Worm (Caenorhabditis elegans): ENCODE data around the gene idpp-6.

Gene idpp-6

DNA sequence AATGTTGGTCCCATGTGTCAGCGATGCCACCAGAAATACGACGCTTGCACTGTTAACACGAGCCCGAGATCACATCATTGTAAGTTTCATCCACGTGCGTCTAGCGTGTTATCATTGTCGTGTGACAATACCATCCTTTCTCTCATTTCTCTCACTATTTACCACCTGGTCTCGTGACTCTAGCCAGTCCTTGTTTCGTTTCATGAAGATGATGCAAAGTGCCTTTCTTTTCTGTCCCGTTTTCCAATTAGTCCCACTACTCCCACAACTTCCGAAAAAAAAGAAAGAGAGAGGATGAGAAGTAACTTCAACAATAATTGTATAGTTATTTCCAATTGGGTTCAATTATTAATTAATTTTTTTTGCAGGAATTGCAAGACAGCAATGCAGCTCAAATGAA, 40.1 kb upstream of the idpp-6 start:
- peak; percentile 77 for TF ChIP-seq ztf-4 (tag; optimal IDR thresholded peaks at IDR 0.05)
- no peak for TF ChIP-seq ets-5 (GFP tag; IDR thresholded peaks at IDR 0.05)
- no peak for TF ChIP-seq F16B12.6 (tag; optimal IDR thresholded peaks at IDR 0.05)
- TF ChIP-seq nhr-20 (tag; optimal IDR thresholded peaks at IDR 0.05): peak; percentile 89
- peak; percentile 72 for TF ChIP-seq skn-1 (tag; optimal IDR thresholded peaks at IDR 0.05)
- TF ChIP-seq unc-86 (tag; optimal IDR thresholded peaks at IDR 0.05): no peak
- TF ChIP-seq fkh-4 (tag; optimal IDR thresholded peaks at IDR 0.05; ENCODE audit: borderline replicate concordance): no peak
- TF ChIP-seq xbp-1 (tag; optimal IDR thresholded peaks at IDR 0.05): peak; percentile 81
- no peak for TF ChIP-seq zip-4 (GFP tag; optimal IDR thresholded peaks at IDR 0.05)
- peak; percentile 81 for TF ChIP-seq swsn-7 (tag; optimal IDR thresholded peaks at IDR 0.05)
- TF ChIP-seq nhr-77 (tag; optimal IDR thresholded peaks at IDR 0.05): peak; percentile 24
- peak; percentile 73 for TF ChIP-seq lir-3 (tag; optimal IDR thresholded peaks at IDR 0.05; ENCODE audit: poor library complexity)
- no peak for TF ChIP-seq zag-1 (tag; optimal IDR thresholded peaks at IDR 0.05)
- TF ChIP-seq jun-1 (tag; optimal IDR thresholded peaks at IDR 0.05): peak; percentile 75
- peak; percentile 89 for TF ChIP-seq nhr-19 (GFP tag; conservative IDR thresholded peaks at IDR 0.05)
- peak; percentile 60 for TF ChIP-seq nhr-11 (tag; optimal IDR thresholded peaks at IDR 0.05)
- no peak for TF ChIP-seq tlp-1 (tag; optimal IDR thresholded peaks at IDR 0.05)
- peak; percentile 85 for TF ChIP-seq blmp-1 (tag; optimal IDR thresholded peaks at IDR 0.05)
- peak; percentile 70 for TF ChIP-seq tbx-2 (tag; optimal IDR thresholded peaks at IDR 0.05)
- peak; percentile 77 for TF ChIP-seq nhr-47 (tag; optimal IDR thresholded peaks at IDR 0.05)
- peak in 1 of 2 experiments; percentile 57 for TF ChIP-seq egl-27 (tag; optimal IDR thresholded peaks at IDR 0.05)
- peak; percentile 44 for TF ChIP-seq fos-1 (tag; optimal IDR thresholded peaks at IDR 0.05)
- TF ChIP-seq mab-9 (GFP tag; IDR thresholded peaks at IDR 0.05): no peak; the same call in 1 of the 2 replicates
- no peak for TF ChIP-seq C34B4.2 (tag; optimal IDR thresholded peaks at IDR 0.05)
- TF ChIP-seq ces-1 (GFP tag; optimal IDR thresholded peaks at IDR 0.05): no peak
- peak; percentile 91 for TF ChIP-seq lin-14 (GFP tag; optimal IDR thresholded peaks at IDR 0.05)
- TF ChIP-seq ceh-82 (tag; optimal IDR thresholded peaks at IDR 0.05): peak in 2 of 3 experiments; percentile 18 to 44
- TF ChIP-seq sox-4 (tag; optimal IDR thresholded peaks at IDR 0.05): peak; percentile 48
- peak; percentile 51 for TF ChIP-seq vab-15 (tag; optimal IDR thresholded peaks at IDR 0.05)
- TF ChIP-seq mdl-1 (tag; optimal IDR thresholded peaks at IDR 0.05): peak in 1 of 2 experiments; percentile 97
- TF ChIP-seq nhr-85 (tag): peak; percentile 94
- peak; percentile 0 for TF ChIP-seq ceh-8 (GFP tag; optimal IDR thresholded peaks at IDR 0.05)
- TF ChIP-seq C16A3.4 (tag; optimal IDR thresholded peaks at IDR 0.05): peak; percentile 34
- TF ChIP-seq alr-1 (tag; optimal IDR thresholded peaks at IDR 0.05; ENCODE audit: borderline replicate concordance): no peak
- peak; percentile 31 for TF ChIP-seq sup-37 (GFP tag; optimal IDR thresholded peaks at IDR 0.05)
- TF ChIP-seq sptf-1 (tag; optimal IDR thresholded peaks at IDR 0.05): no peak
- TF ChIP-seq nhr-84 (tag; optimal IDR thresholded peaks at IDR 0.05): no peak
- TF ChIP-seq unc-62 (GFP tag; optimal IDR thresholded peaks at IDR 0.05): no peak
- peak; percentile 42 for TF ChIP-seq elt-2 (tag; optimal IDR thresholded peaks at IDR 0.05)
- peak; percentile 38 to 42 for TF ChIP-seq efl-1 (optimal IDR thresholded peaks at IDR 0.05)
- TF ChIP-seq efl-1 (GFP tag; optimal IDR thresholded peaks at IDR 0.05 in 1 of 2): peak; percentile 14 to 95
- TF ChIP-seq elt-3 (tag; optimal IDR thresholded peaks at IDR 0.05): peak in 5 of 6 experiments; percentile 37 to 91 (median 68)
- no peak for TF ChIP-seq Y116A8C.19 (tag; optimal IDR thresholded peaks at IDR 0.05; ENCODE audit: borderline replicate concordance)
- TF ChIP-seq aly-2 (tag; optimal IDR thresholded peaks at IDR 0.05): peak; percentile 12
- TF ChIP-seq lin-35 (GFP tag; optimal IDR thresholded peaks at IDR 0.05): peak; percentile 46 to 86
- TF ChIP-seq mep-1 (tag; optimal IDR thresholded peaks at IDR 0.05): peak; percentile 77
- peak; percentile 46 for TF ChIP-seq lin-13 (GFP tag; optimal IDR thresholded peaks at IDR 0.05)
- TF ChIP-seq unc-30 (tag; optimal IDR thresholded peaks at IDR 0.05): no peak
- TF ChIP-seq nhr-28 (tag; optimal IDR thresholded peaks at IDR 0.05): no peak
- peak; percentile 76 for TF ChIP-seq irx-1 (tag; optimal IDR thresholded peaks at IDR 0.05)
- TF ChIP-seq pqm-1 (tag; optimal IDR thresholded peaks at IDR 0.05): no peak
- no peak for TF ChIP-seq ceh-90 (tag; optimal IDR thresholded peaks at IDR 0.05)
- TF ChIP-seq mef-2 (tag; optimal IDR thresholded peaks at IDR 0.05): no peak
- TF ChIP-seq aha-1 (tag; optimal IDR thresholded peaks at IDR 0.05): peak; percentile 23
